Fruit fly (Drosophila melanogaster) whole organism, wandering third instar larva: Measurements from ENCODE around the gene Sumo.

Source experiments
- CG9705 ChIP-seq: fragments of 200-800 bp; sonication (Bioruptor generic); optimal IDR thresholded peaks from 2 replicates; lab custom pipeline; 2018; ENCODE audit warnings: missing biosample characterization, mild to moderate bottlenecking, missing genetic modification characterization
- GATAd ChIP-seq: sonication (Bioruptor generic); optimal IDR thresholded peaks from 2 replicates; lab custom pipeline; 2016; ENCODE audit warnings: missing biosample characterization, missing genetic modification characterization
- Hr83 ChIP-seq: fragments of 200-300 bp; sonication (Bioruptor generic); optimal IDR thresholded peaks from 2 replicates; lab custom pipeline; 2016; ENCODE audit warnings: missing biosample characterization, mild to moderate bottlenecking, missing genetic modification characterization, moderate library complexity; ENCODE audit not compliant: poor library complexity, severe bottlenecking
- Myc ChIP-seq: fragments of >200 bp; optimal IDR thresholded peaks from 2 replicates; lab custom pipeline; 2017
- Rel ChIP-seq, 2 experiments: fragments of 200-800 bp; sonication (Bioruptor generic) in 1 of 2; optimal IDR thresholded peaks; 2 replicates in 1 of 2; 3 replicates in 1 of 2; lab custom pipeline; 2016 to 2019; ENCODE audit warnings: mild to moderate bottlenecking in 2 of 2, missing biosample characterization in 2 of 2, missing genetic modification characterization in 2 of 2, moderate library complexity in 1 of 2
- Sp1 ChIP-seq: fragments of 200-800 bp; sonication (Bioruptor generic); optimal IDR thresholded peaks from 3 replicates; lab custom pipeline; 2019; ENCODE audit warnings: missing biosample characterization, mild to moderate bottlenecking, missing genetic modification characterization, moderate library complexity
- br ChIP-seq: fragments of 200-800 bp; sonication (Bioruptor generic); optimal IDR thresholded peaks from 2 replicates; lab custom pipeline; 2016; ENCODE audit warnings: missing biosample characterization, missing genetic modification characterization
- dsf ChIP-seq: sonication (Bioruptor generic); optimal IDR thresholded peaks from 2 replicates; lab custom pipeline; 2016; ENCODE audit warnings: missing biosample characterization, missing genetic modification characterization, borderline replicate concordance
- foxo ChIP-seq, 2 experiments: fragments of 200-800 bp; sonication (Bioruptor generic); optimal IDR thresholded peaks; 2 replicates in 1 of 2; 3 replicates in 1 of 2; lab custom pipeline; 2016 to 2017; ENCODE audit warnings: missing biosample characterization in 2 of 2, missing genetic modification characterization in 2 of 2
- h ChIP-seq: fragments of 200-800 bp; sonication (Bioruptor generic); optimal IDR thresholded peaks from 3 replicates; lab custom pipeline; 2016; ENCODE audit warnings: missing biosample characterization, mild to moderate bottlenecking, missing genetic modification characterization
- jim ChIP-seq: fragments of 175-275, 200-325 bp; sonication (Bioruptor generic); optimal IDR thresholded peaks from 2 replicates; lab custom pipeline; 2016; ENCODE audit warnings: missing biosample characterization, mild to moderate bottlenecking, missing genetic modification characterization
- pan ChIP-seq: fragments of >200 bp; optimal IDR thresholded peaks from 2 replicates; lab custom pipeline; 2017
- rgr ChIP-seq: fragments of 200-800 bp; sonication (Bioruptor generic); optimal IDR thresholded peaks from 3 replicates; lab custom pipeline; 2016; ENCODE audit warnings: missing biosample characterization, mild to moderate bottlenecking, missing genetic modification characterization
- usp ChIP-seq: fragments of >200 bp; optimal IDR thresholded peaks from 2 replicates; lab custom pipeline; 2017; ENCODE audit warnings: missing biosample characterization, missing genetic modification characterization

dm6 chr2L:6941731-6942130 is 25.7 kb downstream of the Sumo start:
- TF ChIP-seq foxo (GFP tag; optimal IDR thresholded peaks at IDR 0.05; lab: Kevin White, UChicago) (no peak), h (GFP tag; lab: Kevin White, UChicago) (no peak), CG9705 (GFP tag; lab: Kevin White, UChicago) (no peak), Sp1 (GFP tag; lab: Kevin White, UChicago) (no peak), pan (lab: Kevin White, UChicago) (no peak), Rel (GFP tag; optimal IDR thresholded peaks at IDR 0.05; lab: Kevin White, UChicago) (no peak), Rel (tag; optimal IDR thresholded peaks at IDR 0.05; lab: Kevin White, UChicago) (no peak), jim (GFP tag; lab: Kevin White, UChicago) (no peak), dsf (GFP tag; lab: Kevin White, UChicago) (no peak), usp (GFP tag; lab: Kevin White, UChicago) (no peak), Myc (lab: Kevin White, UChicago) (no peak), br (GFP tag; lab: Kevin White, UChicago) (no peak), GATAd (GFP tag; lab: Kevin White, UChicago) (no peak), Hr83 (no peak), rgr (GFP tag; lab: Kevin White, UChicago) (no peak)
